Worm (Caenorhabditis elegans) whole organism, late embryonic: ENCODE data around the gene popl-1.

Experiments used
- ceh-22 ChIP-seq: sonication (generic microtip); optimal IDR thresholded peaks from 2 replicates; lab custom pipeline; 2017; ENCODE audit warnings: missing biosample characterization, missing genetic modification characterization
- ceh-6 ChIP-seq: fragments of 200-800 bp; sonication (Bioruptor generic); optimal IDR thresholded peaks from 2 replicates; lab custom pipeline; 2018; ENCODE audit warnings: mild to moderate bottlenecking, missing genetic modification characterization, missing compliant biosample characterization
- fax-1 ChIP-seq: sonication (generic microtip); optimal IDR thresholded peaks from 2 replicates; lab custom pipeline; 2016; ENCODE audit warnings: missing genotype, missing genetic modification characterization, missing compliant biosample characterization
- fkh-10 ChIP-seq: fragments of 150-350 bp; optimal IDR thresholded peaks from 2 replicates; lab custom pipeline; 2014; ENCODE audit warnings: missing biosample characterization, missing genetic modification reagents, missing genetic modification characterization
- lin-11 ChIP-seq: fragments of 200-800 bp; sonication (Bioruptor generic); optimal IDR thresholded peaks from 2 replicates; lab custom pipeline; 2018; ENCODE audit warnings: mild to moderate bottlenecking, missing genetic modification characterization, missing compliant biosample characterization
- nhr-11 ChIP-seq: fragments of 150-350 bp; optimal IDR thresholded peaks from 2 replicates; lab custom pipeline; 2014; ENCODE audit warnings: missing biosample characterization, missing genetic modification characterization
- pag-3 ChIP-seq: sonication (generic microtip); optimal IDR thresholded peaks from 2 replicates; lab custom pipeline; 2016; ENCODE audit warnings: missing compliant biosample characterization, missing genetic modification characterization, borderline replicate concordance
- pat-9 ChIP-seq: fragments of 200-800 bp; sonication (Bioruptor generic); optimal IDR thresholded peaks from 2 replicates; lab custom pipeline; 2018; ENCODE audit warnings: mild to moderate bottlenecking, missing genetic modification characterization, moderate library complexity, missing compliant biosample characterization
- pqm-1 ChIP-seq: sonication (generic microtip); optimal IDR thresholded peaks from 2 replicates; lab custom pipeline; 2016; ENCODE audit warnings: missing genetic modification characterization, missing compliant biosample characterization
- pros-1 ChIP-seq: fragments of 150-350 bp; optimal IDR thresholded peaks from 2 replicates; lab custom pipeline; 2014; ENCODE audit warnings: missing biosample characterization, missing genetic modification reagents, missing genetic modification characterization
- sdc-2 ChIP-seq: sonication (generic microtip); optimal IDR thresholded peaks from 2 replicates; lab custom pipeline; 2016; ENCODE audit warnings: missing genotype, missing genetic modification characterization, missing compliant biosample characterization
- unc-3 ChIP-seq, 2 experiments: fragments of 200-800 bp in 1 of 2; sonication (Bioruptor generic) in 1 of 2; sonication (generic microtip) in 1 of 2; conservative IDR thresholded peaks in 1 of 2; optimal IDR thresholded peaks in 1 of 2; 2 replicates each; pipeline versions ENCODE4 v1.3.6 to Lab custom; 2016 to 2022; ENCODE audit warnings: missing compliant biosample characterization in 2 of 2, missing genetic modification characterization in 2 of 2, missing genetic modification reagents in 1 of 2
- unc-55 ChIP-seq: sonication (generic microtip); optimal IDR thresholded peaks from 2 replicates; lab custom pipeline; 2017; ENCODE audit warnings: missing biosample characterization, missing genetic modification reagents, missing genetic modification characterization

DNA sequence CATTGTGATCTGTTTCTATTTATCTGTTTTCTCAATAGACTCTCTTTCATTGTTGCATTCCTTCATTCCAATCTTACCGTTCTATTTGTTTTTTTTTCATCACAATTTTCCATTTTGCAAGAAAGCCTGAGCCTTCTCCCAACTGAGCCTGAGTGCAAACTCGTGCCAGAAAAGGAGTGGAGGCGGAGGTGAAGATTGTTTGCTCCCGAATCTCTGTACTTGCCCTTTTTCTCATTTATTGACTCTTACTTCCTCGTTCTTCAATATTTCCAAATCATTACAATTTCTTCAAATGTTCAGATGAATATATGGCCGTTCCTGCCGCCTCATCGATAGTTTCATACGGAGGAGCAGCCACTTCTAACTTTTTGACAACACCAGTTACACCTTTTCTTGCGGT, 23.9 kb downstream of the popl-1 start, which contains the start of gene let-756:
- TF ChIP-seq unc-3 (GFP tag; conservative IDR thresholded peaks at IDR 0.05; lab: Robert Waterston, UW) (no peak), unc-3 (tag; optimal IDR thresholded peaks at IDR 0.05; lab: Kevin White, UChicago) (no peak), unc-55 (GFP tag; lab: Kevin White, UChicago) (no peak), fax-1 (tag; lab: Kevin White, UChicago) (no peak), ceh-6 (GFP tag; lab: Kevin White, UChicago) (no peak), lin-11 (no peak), sdc-2 (tag; lab: Kevin White, UChicago) (no peak), pat-9 (tag; lab: Kevin White, UChicago) (no peak), pag-3 (tag; lab: Kevin White, UChicago) (no peak), ceh-22 (tag; lab: Kevin White, UChicago) (no peak), pros-1 (no peak), nhr-11 (tag; lab: Kevin White, UChicago) (no peak), fkh-10 (GFP tag; lab: Kevin White, UChicago) (no peak), pqm-1 (tag; lab: Kevin White, UChicago) (no peak)
